Comparison of ENCODE assay signal across 2 worm cellular contexts in genomic region chrIII:7572781-7573400, ce11.
TF ChIP-seq lines count a peak whose summit lies in the region.

TSS of gene rpl-9 (minus strand) at chrIII:7572831.
TSS of gene lpd-7 (plus strand) at chrIII:7573350.

TF ChIP-seq in whole organism, L1 larva, 84 proteins besides CTCF, POLR2A, EP300 and RAD21 (continued from another document):
- TF ChIP-seq efl-1 (optimal IDR thresholded peaks at IDR 0.05; lab: Kevin White, UChicago) (peak; percentile 86 to 88), efl-1 (GFP tag; optimal IDR thresholded peaks at IDR 0.05 in 1 of 2; lab: Kevin White, UChicago) (peak; percentile 75 to 97), mdl-1 (tag; optimal IDR thresholded peaks at IDR 0.05; lab: Kevin White, UChicago) (peak in 1 of 2 experiments; percentile 81), blmp-1 (tag; optimal IDR thresholded peaks at IDR 0.05; lab: Kevin White, UChicago) (peak; percentile 73), sup-37 (GFP tag; optimal IDR thresholded peaks at IDR 0.05; lab: Kevin White, UChicago) (no peak), rnt-1 (tag; optimal IDR thresholded peaks at IDR 0.05; lab: Kevin White, UChicago) (peak; percentile 83), lin-15B (tag; optimal IDR thresholded peaks at IDR 0.05; lab: Kevin White, UChicago) (peak; percentile 74), C34B4.2 (tag; optimal IDR thresholded peaks at IDR 0.05; lab: Kevin White, UChicago) (no peak), jun-1 (tag; optimal IDR thresholded peaks at IDR 0.05; lab: Kevin White, UChicago) (peak; percentile 73), unc-130 (tag; optimal IDR thresholded peaks at IDR 0.05; lab: Kevin White, UChicago) (peak; percentile 80), ets-5 (GFP tag; IDR thresholded peaks at IDR 0.05; lab: Robert Waterston, UW) (no peak), mep-1 (tag; optimal IDR thresholded peaks at IDR 0.05; lab: Kevin White, UChicago) (peak; percentile 87), unc-62 (GFP tag; optimal IDR thresholded peaks at IDR 0.05; lab: Kevin White, UChicago) (no peak), pax-3 (tag; optimal IDR thresholded peaks at IDR 0.05; lab: Kevin White, UChicago) (peak; percentile 57), F16B12.6 (tag; optimal IDR thresholded peaks at IDR 0.05; lab: Kevin White, UChicago) (peak; percentile 74), vab-15 (tag; optimal IDR thresholded peaks at IDR 0.05; lab: Kevin White, UChicago) (peak; percentile 29), elt-2 (tag; optimal IDR thresholded peaks at IDR 0.05; lab: Kevin White, UChicago) (no peak), fkh-4 (tag; optimal IDR thresholded peaks at IDR 0.05; lab: Kevin White, UChicago; ENCODE audit: borderline replicate concordance) (no peak), tbx-2 (tag; optimal IDR thresholded peaks at IDR 0.05; lab: Kevin White, UChicago) (peak; percentile 68), egl-13 (tag; optimal IDR thresholded peaks at IDR 0.05; lab: Kevin White, UChicago) (peak; percentile 39), Y116A8C.19 (tag; optimal IDR thresholded peaks at IDR 0.05; lab: Kevin White, UChicago; ENCODE audit: borderline replicate concordance) (no peak), snu-23 (GFP tag; optimal IDR thresholded peaks at IDR 0.05; lab: Kevin White, UChicago) (peak; percentile 88), dsc-1 (tag; optimal IDR thresholded peaks at IDR 0.05; lab: Kevin White, UChicago) (peak; percentile 51), ztf-4 (tag; optimal IDR thresholded peaks at IDR 0.05; lab: Kevin White, UChicago) (peak; percentile 18), nhr-90 (tag; optimal IDR thresholded peaks at IDR 0.05; lab: Kevin White, UChicago; ENCODE audit: poor library complexity) (peak; percentile 76), nhr-11 (tag; optimal IDR thresholded peaks at IDR 0.05; lab: Kevin White, UChicago) (peak; percentile 12), skn-1 (tag; optimal IDR thresholded peaks at IDR 0.05; lab: Kevin White, UChicago) (peak; percentile 90), nhr-237 (tag; optimal IDR thresholded peaks at IDR 0.05; lab: Kevin White, UChicago) (peak; percentile 31), elt-3 (tag; optimal IDR thresholded peaks at IDR 0.05; lab: Kevin White, UChicago) (peak in 4 of 6 experiments; percentile 28 to 87 (median 73)), ceh-88 (GFP tag; IDR thresholded peaks at IDR 0.05; lab: Robert Waterston, UW) (0 out of 2 replicates have a peak, but pooled peaks have one; percentile 11), ceh-63 (GFP tag; optimal IDR thresholded peaks at IDR 0.05; lab: Kevin White, UChicago) (no peak), lin-13 (GFP tag; optimal IDR thresholded peaks at IDR 0.05; lab: Kevin White, UChicago) (peak; percentile 84), hpl-2 (GFP tag; optimal IDR thresholded peaks at IDR 0.05; lab: Kevin White, UChicago) (peak; percentile 66), grh-1 (GFP tag; IDR thresholded peaks at IDR 0.05; lab: Robert Waterston, UW) (peak; percentile 26; the same call in 1 of the 2 replicates), unc-86 (tag; optimal IDR thresholded peaks at IDR 0.05; lab: Kevin White, UChicago) (peak; percentile 66), egl-27 (tag; optimal IDR thresholded peaks at IDR 0.05; lab: Kevin White, UChicago) (peak in 1 of 2 experiments; percentile 27), fos-1 (tag; optimal IDR thresholded peaks at IDR 0.05; lab: Kevin White, UChicago) (peak; percentile 75), ama-1 (optimal IDR thresholded peaks at IDR 0.05; lab: Kevin White, UChicago) (peak; percentile 20), aly-2 (tag; optimal IDR thresholded peaks at IDR 0.05; lab: Kevin White, UChicago) (peak; percentile 34), unc-30 (tag; optimal IDR thresholded peaks at IDR 0.05; lab: Kevin White, UChicago) (no peak), nhr-19 (GFP tag; conservative IDR thresholded peaks at IDR 0.05; lab: Robert Waterston, UW) (peak; percentile 78), dpl-1 (GFP tag; optimal IDR thresholded peaks at IDR 0.05; lab: Kevin White, UChicago) (peak; percentile 69 to 80 (median 79)), ceh-8 (GFP tag; optimal IDR thresholded peaks at IDR 0.05; lab: Kevin White, UChicago) (no peak), lin-35 (GFP tag; optimal IDR thresholded peaks at IDR 0.05; lab: Kevin White, UChicago) (peak; percentile 88 to 92), lin-14 (GFP tag; optimal IDR thresholded peaks at IDR 0.05; lab: Kevin White, UChicago) (peak; percentile 76), lir-3 (tag; optimal IDR thresholded peaks at IDR 0.05; lab: Kevin White, UChicago; ENCODE audit: poor library complexity) (peak; percentile 45), pag-3 (tag; optimal IDR thresholded peaks at IDR 0.05; lab: Kevin White, UChicago; ENCODE audit: borderline replicate concordance, insufficient read depth) (no peak)
TF ChIP-seq in whole organism, L1 larva: peak in this region for 51.

TF ChIP-seq in whole organism, L3 larva, 47 proteins besides CTCF, POLR2A, EP300 and RAD21 (continued from another document):
- TF ChIP-seq nhr-43 (tag; optimal IDR thresholded peaks at IDR 0.05; lab: Kevin White, UChicago; ENCODE audit: poor library complexity, severe bottlenecking) (peak; percentile 71), egl-27 (tag; optimal IDR thresholded peaks at IDR 0.05; lab: Kevin White, UChicago) (no peak), egl-5 (tag; optimal IDR thresholded peaks at IDR 0.05; lab: Kevin White, UChicago) (peak; percentile 7), pqm-1 (tag; optimal IDR thresholded peaks at IDR 0.05; lab: Kevin White, UChicago) (peak; percentile 61), nhr-11 (tag; optimal IDR thresholded peaks at IDR 0.05; lab: Kevin White, UChicago) (peak; percentile 40), fkh-10 (GFP tag; optimal IDR thresholded peaks at IDR 0.05; lab: Kevin White, UChicago) (peak; percentile 11), ceh-28 (tag; optimal IDR thresholded peaks at IDR 0.05; lab: Kevin White, UChicago) (peak; percentile 32)
TF ChIP-seq in whole organism, L3 larva: peak in this region for 20.
